Fruit fly (Drosophila melanogaster) whole organism, embryonic: ENCODE data around the gene Ptp99A.

Experiments
- Atf-2 ChIP-seq: fragments of 200-800 bp; sonication (Bioruptor generic); optimal IDR thresholded peaks from 2 replicates; lab custom pipeline; 2016; ENCODE audit warnings: missing biosample characterization, missing genetic modification characterization
- CG11093 ChIP-seq: fragments of 200-800 bp; sonication (Bioruptor generic); IDR thresholded peaks from 3 replicates; pipeline ENCODE4 v1.3.6; 2022; ENCODE audit warnings: missing biosample characterization, missing genetic modification characterization
- CG11560 ChIP-seq: fragments of 200-800 bp; sonication (Bioruptor generic); IDR thresholded peaks from 3 replicates; pipeline ENCODE4 v1.3.6; 2022; ENCODE audit warnings: missing biosample characterization, missing genetic modification characterization
- CG11695 ChIP-seq: fragments of 200-800 bp; sonication (Bioruptor generic); IDR thresholded peaks from 3 replicates; pipeline ENCODE4 v1.3.6; 2022; ENCODE audit warnings: missing biosample characterization, missing genetic modification characterization
- CG14710 ChIP-seq: fragments of 200-800 bp; sonication (Bioruptor generic); optimal IDR thresholded peaks from 3 replicates; lab custom pipeline; 2019; ENCODE audit warnings: missing biosample characterization, mild to moderate bottlenecking, missing genetic modification characterization, moderate library complexity
- CG1647 ChIP-seq: fragments of 200-800 bp; sonication (Bioruptor generic); optimal IDR thresholded peaks from 3 replicates; lab custom pipeline; 2016; ENCODE audit warnings: missing biosample characterization, missing genetic modification characterization
- CG16779 ChIP-seq: fragments of 200-800 bp; sonication (Bioruptor generic); IDR thresholded peaks from 2 replicates; pipeline ENCODE4 v1.3.6; 2022; ENCODE audit warnings: missing biosample characterization, missing genetic modification characterization
- CG17186 ChIP-seq: fragments of 200-800 bp; sonication (Bioruptor generic); optimal IDR thresholded peaks from 3 replicates; lab custom pipeline; 2017; ENCODE audit warnings: missing biosample characterization, missing genetic modification reagents, missing genetic modification characterization
- CG1832 ChIP-seq: fragments of 200-800 bp; sonication (Bioruptor generic); optimal IDR thresholded peaks from 2 replicates; lab custom pipeline; 2017; ENCODE audit warnings: missing biosample characterization, mild to moderate bottlenecking, missing genetic modification characterization, inconsistent platforms
- CG2889 ChIP-seq: fragments of 200-800 bp; sonication (Bioruptor generic); IDR thresholded peaks from 3 replicates; pipeline ENCODE4 v1.3.6; 2022; ENCODE audit warnings: missing biosample characterization, missing genetic modification characterization
- CG3163 ChIP-seq: fragments of 200-800 bp; sonication (Bioruptor generic); optimal IDR thresholded peaks from 3 replicates; lab custom pipeline; 2016; ENCODE audit warnings: missing biosample characterization, missing genetic modification characterization
- CG32772 ChIP-seq: fragments of 200-800 bp; sonication (Bioruptor generic); IDR thresholded peaks from 2 replicates; pipeline ENCODE4 v1.3.6; 2022; ENCODE audit warnings: missing biosample characterization, missing genetic modification characterization
- CG3726 ChIP-seq: fragments of 200-800 bp; sonication (Bioruptor generic); IDR thresholded peaks from 3 replicates; pipeline ENCODE4, ENCODE4 v1.3.6; 2022; ENCODE audit warnings: missing biosample characterization, missing genetic modification characterization
- CG4730 ChIP-seq: fragments of 200-800 bp; sonication (Bioruptor generic); IDR thresholded peaks from 2 replicates; pipeline ENCODE4 v1.3.6; 2022; ENCODE audit warnings: missing biosample characterization, missing genetic modification characterization
- CG6765 ChIP-seq: fragments of 200-800 bp; sonication (Bioruptor generic); optimal IDR thresholded peaks from 3 replicates; lab custom pipeline; 2017; ENCODE audit warnings: missing biosample characterization, mild to moderate bottlenecking, missing genetic modification characterization
- CG8359 ChIP-seq: fragments of 200-800 bp; sonication (Bioruptor generic); optimal IDR thresholded peaks from 2 replicates; lab custom pipeline; 2017; ENCODE audit warnings: missing biosample characterization, mild to moderate bottlenecking, missing genetic modification characterization, borderline replicate concordance
- CG8388 ChIP-seq: fragments of 200-800 bp; sonication (Bioruptor generic); optimal IDR thresholded peaks from 2 replicates; lab custom pipeline; 2019; ENCODE audit warnings: missing biosample characterization, mild to moderate bottlenecking, missing genetic modification characterization, moderate library complexity
- Chrac-16 ChIP-seq: fragments of 200-800 bp; sonication (Bioruptor generic); optimal IDR thresholded peaks from 3 replicates; lab custom pipeline; 2016; ENCODE audit warnings: missing biosample characterization, missing genetic modification characterization
- D19A ChIP-seq: fragments of 200-800 bp; optimal IDR thresholded peaks from 3 replicates; lab custom pipeline; 2019; ENCODE audit warnings: missing biosample characterization, mild to moderate bottlenecking, missing genetic modification characterization, moderate library complexity
- Dbx ChIP-seq: fragments of 200-800 bp; sonication (Bioruptor generic); IDR thresholded peaks from 3 replicates; pipeline ENCODE4 v1.3.6; 2022; ENCODE audit warnings: missing biosample characterization, missing genetic modification characterization
- Ets65A ChIP-seq: fragments of 200-800 bp; sonication (Bioruptor generic); peaks from one replicate; lab custom pipeline; 2016; ENCODE audit warnings: missing biosample characterization, missing genetic modification characterization
- Gsc ChIP-seq: fragments of 200-800 bp; sonication (Bioruptor generic); IDR thresholded peaks from 2 replicates; pipeline ENCODE4 v1.3.6; 2022; ENCODE audit warnings: missing biosample characterization, missing genetic modification characterization
- HLH4C ChIP-seq: fragments of 200-800 bp; sonication (Bioruptor generic); IDR thresholded peaks from 3 replicates; pipeline ENCODE4 v1.3.6; 2022; ENCODE audit warnings: missing biosample characterization, missing genetic modification characterization; ENCODE audit not compliant: partially characterized antibody
- Nf-YA ChIP-seq: fragments of 200-800 bp; sonication (Bioruptor generic); IDR thresholded peaks from 2 replicates; pipeline ENCODE4 v1.3.6; 2022; ENCODE audit warnings: missing biosample characterization, missing genetic modification characterization
- Ptx1 ChIP-seq: fragments of 200-800 bp; sonication (Bioruptor generic); IDR thresholded peaks from 2 replicates; pipeline ENCODE4 v1.3.6; 2022; ENCODE audit warnings: missing biosample characterization, missing genetic modification characterization
- Rfx ChIP-seq: fragments of 200-800 bp; sonication (Bioruptor generic); IDR thresholded peaks from 2 replicates; pipeline ENCODE4 v1.3.6; 2022; ENCODE audit warnings: missing biosample characterization, missing genetic modification characterization
- Xbp1 ChIP-seq: fragments of 200-800 bp; sonication (Bioruptor generic); optimal IDR thresholded peaks from 3 replicates; lab custom pipeline; 2016; ENCODE audit warnings: missing biosample characterization, mild to moderate bottlenecking, missing genetic modification characterization
- abd-A ChIP-seq: fragments of 200-800 bp; sonication (Bioruptor generic); optimal IDR thresholded peaks from 3 replicates; lab custom pipeline; 2019; ENCODE audit warnings: missing biosample characterization, mild to moderate bottlenecking, missing genetic modification characterization, moderate library complexity
- ap ChIP-seq: fragments of 200-800 bp; sonication (Bioruptor generic); IDR thresholded peaks from 2 replicates; pipeline ENCODE4 v1.3.6; 2022; ENCODE audit warnings: missing biosample characterization, missing genetic modification characterization
- br ChIP-seq: fragments of >200 bp; optimal IDR thresholded peaks from 2 replicates; lab custom pipeline; 2017
- crc ChIP-seq: fragments of 200-800 bp; sonication (Bioruptor generic); optimal IDR thresholded peaks from 2 replicates; lab custom pipeline; 2016; ENCODE audit warnings: missing biosample characterization, missing genetic modification characterization
- crol ChIP-seq: fragments of 200-800 bp; sonication (Bioruptor generic); IDR thresholded peaks from 2 replicates; pipeline ENCODE4 v1.3.6; 2022; ENCODE audit warnings: missing biosample characterization, missing genetic modification characterization
- dpn ChIP-seq, 2 experiments: fragments of 200-800 bp; sonication (Bioruptor generic); optimal IDR thresholded peaks; 3 replicates each; lab custom pipeline; 2016; ENCODE audit warnings: missing biosample characterization in 2 of 2, missing genetic modification characterization in 2 of 2
- dysf ChIP-seq: fragments of 200-800 bp; sonication (Bioruptor generic); IDR thresholded peaks from 3 replicates; pipeline ENCODE4 v1.3.6; 2022; ENCODE audit warnings: missing biosample characterization, missing genetic modification characterization
- eve ChIP-seq, 2 experiments: fragments of >200 bp; optimal IDR thresholded peaks; 2 replicates each; lab custom pipeline; 2017; ENCODE audit warnings: missing biosample characterization in 2 of 2, missing genetic modification characterization in 2 of 2
- gce ChIP-seq: fragments of 200-800 bp; sonication (Bioruptor generic); IDR thresholded peaks from 3 replicates; pipeline ENCODE4 v1.3.6; 2022; ENCODE audit warnings: missing biosample characterization, missing genetic modification characterization
- oc ChIP-seq: fragments of 200-800 bp; sonication (Bioruptor generic); optimal IDR thresholded peaks from 2 replicates; lab custom pipeline; 2018; ENCODE audit warnings: missing biosample characterization, mild to moderate bottlenecking, missing genetic modification characterization, moderate library complexity
- pfk ChIP-seq: fragments of 200-800 bp; sonication (Bioruptor generic); optimal IDR thresholded peaks from 2 replicates; lab custom pipeline; 2018; ENCODE audit warnings: missing biosample characterization, mild to moderate bottlenecking, missing genetic modification characterization, moderate library complexity
- prd ChIP-seq, 3 experiments: fragments of >200 bp in 2 of 3; fragments of 200-800 bp in 1 of 3; sonication (Bioruptor generic) in 1 of 3; optimal IDR thresholded peaks in 2 of 3; IDR thresholded peaks in 1 of 3; 2 replicates in 2 of 3; 3 replicates in 1 of 3; pipeline versions ENCODE4 v1.3.6 to Lab custom; 2017 to 2022; ENCODE audit warnings: missing biosample characterization in 1 of 3, missing genetic modification characterization in 1 of 3
- seq ChIP-seq: fragments of 200-800 bp; sonication (Bioruptor generic); IDR thresholded peaks from 2 replicates; pipeline ENCODE4 v1.3.6; 2022; ENCODE audit warnings: missing biosample characterization, missing genetic modification characterization
- sob ChIP-seq: fragments of 200-800 bp; sonication (Bioruptor generic); IDR thresholded peaks from 2 replicates; pipeline ENCODE4 v1.3.6; 2022; ENCODE audit warnings: missing biosample characterization, missing genetic modification characterization
- sr ChIP-seq: fragments of 200-800 bp; sonication (Bioruptor generic); IDR thresholded peaks from 3 replicates; pipeline ENCODE4 v1.3.6; 2022; ENCODE audit warnings: missing biosample characterization, missing genetic modification characterization
- tup ChIP-seq: fragments of 200-800 bp; sonication (Bioruptor generic); optimal IDR thresholded peaks from 2 replicates; lab custom pipeline; 2016; ENCODE audit warnings: missing biosample characterization, mild to moderate bottlenecking, missing genetic modification characterization, moderate library complexity
- twi ChIP-seq: fragments of 200-800 bp; optimal IDR thresholded peaks from 2 replicates; lab custom pipeline; 2019; ENCODE audit warnings: missing biosample characterization, mild to moderate bottlenecking, missing genetic modification characterization, moderate library complexity
- vfl ChIP-seq: fragments of 200-800 bp; sonication (Bioruptor generic); optimal IDR thresholded peaks from 2 replicates; lab custom pipeline; 2016; ENCODE audit warnings: missing biosample characterization, missing genetic modification characterization

The Ptp99A gene

DNA sequence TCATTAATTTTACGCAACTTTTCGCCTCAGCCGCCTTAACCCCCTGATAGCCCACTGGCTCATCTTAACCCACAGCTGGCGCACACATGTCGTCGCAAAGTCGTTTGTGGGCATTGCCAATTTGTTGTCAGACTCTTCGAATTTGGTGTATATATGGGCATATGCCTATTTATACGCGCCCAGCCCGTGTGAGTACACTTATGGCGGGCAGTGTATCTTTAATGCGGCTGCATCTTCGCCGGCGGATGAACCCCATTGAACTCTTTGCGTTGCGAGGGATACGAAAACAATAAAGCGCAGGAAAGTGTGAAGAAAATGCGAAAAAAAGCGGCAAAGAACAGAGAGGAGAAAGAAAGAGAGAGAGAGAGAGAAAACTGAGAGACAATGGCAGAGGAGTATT lies 83.6 kb downstream of the Ptp99A start (continued):
- TF ChIP-seq twi = peak; percentile 94
- no peak for TF ChIP-seq crc (GFP tag; lab: Kevin White, UChicago)
- TF ChIP-seq dysf (GFP tag; lab: Robert Waterston, UW) = no peak; the same call in 2 of the 3 replicates
- TF ChIP-seq seq (GFP tag; lab: Robert Waterston, UW) = no peak
- no peak for TF ChIP-seq CG1647
- no peak for TF ChIP-seq CG2889 (GFP tag; lab: Robert Waterston, UW)
- TF ChIP-seq CG17186 (GFP tag; lab: Kevin White, UChicago) = no peak
- no peak for TF ChIP-seq CG4730
- 0 out of 2 replicates have a peak, but pooled peaks have one; percentile 14 for TF ChIP-seq CG32772 (GFP tag; lab: Robert Waterston, UW)
- no peak for TF ChIP-seq CG8359
- no peak for TF ChIP-seq eve (GFP tag; optimal IDR thresholded peaks at IDR 0.05; lab: Kevin White, UChicago)
- no peak for TF ChIP-seq CG14710 (tag; lab: Kevin White, UChicago)
- no peak for TF ChIP-seq br (lab: Kevin White, UChicago)
- peak; percentile 27; the same call in 1 of the 2 replicates for TF ChIP-seq sob (GFP tag; lab: Robert Waterston, UW)
- peak; percentile 23; the same call in 1 of the 2 replicates for TF ChIP-seq Rfx (GFP tag; lab: Robert Waterston, UW)
- TF ChIP-seq Ptx1 (GFP tag; lab: Robert Waterston, UW) = 0 out of 2 replicates have a peak, but pooled peaks have one; percentile 30
- no peak for TF ChIP-seq gce (GFP tag; lab: Robert Waterston, UW)
- no peak for TF ChIP-seq CG1832 (GFP tag; lab: Kevin White, UChicago)
- TF ChIP-seq Gsc = no peak
- no peak for TF ChIP-seq CG11560 (tag; lab: Robert Waterston, UW)
- TF ChIP-seq CG8388 = peak; percentile 16
- no peak for TF ChIP-seq prd (optimal IDR thresholded peaks at IDR 0.05; lab: Kevin White, UChicago)
- 0 out of 3 replicates have a peak, but pooled peaks have one; percentile 22 for TF ChIP-seq prd (GFP tag; IDR thresholded peaks at IDR 0.05; lab: Robert Waterston, UW)
- no peak for TF ChIP-seq Atf-2
- no peak for TF ChIP-seq Chrac-16 (GFP tag; lab: Kevin White, UChicago)
- no peak for TF ChIP-seq sr
- TF ChIP-seq D19A (tag; lab: Kevin White, UChicago) = peak; percentile 24
- TF ChIP-seq pfk (GFP tag; lab: Kevin White, UChicago) = no peak
- no peak for TF ChIP-seq Dbx
- no peak for TF ChIP-seq CG16779 (GFP tag; lab: Robert Waterston, UW)
- TF ChIP-seq HLH4C (GFP tag; lab: Robert Waterston, UW) = 0 out of 3 replicates have a peak, but pooled peaks have one; percentile 20
- no peak for TF ChIP-seq vfl (GFP tag; lab: Kevin White, UChicago)
- no peak for TF ChIP-seq CG11093 (GFP tag; lab: Robert Waterston, UW)
- TF ChIP-seq abd-A (tag; lab: Kevin White, UChicago) = no peak
- 0 out of 3 replicates have a peak, but pooled peaks have one; percentile 28 for TF ChIP-seq CG11695 (GFP tag; lab: Robert Waterston, UW)
- no peak for TF ChIP-seq CG3163
- no peak for TF ChIP-seq Xbp1 (GFP tag; lab: Kevin White, UChicago)
- TF ChIP-seq CG6765 (GFP tag; lab: Kevin White, UChicago) = no peak
- no peak for TF ChIP-seq oc (tag; lab: Kevin White, UChicago)
- no peak for TF ChIP-seq Nf-YA (GFP tag; lab: Robert Waterston, UW)
- TF ChIP-seq crol (GFP tag; lab: Robert Waterston, UW) = 0 out of 2 replicates have a peak, but pooled peaks have one; percentile 19
- no peak for TF ChIP-seq ap (GFP tag; lab: Robert Waterston, UW)
- 0 out of 3 replicates have a peak, but pooled peaks have one; percentile 33 for TF ChIP-seq CG3726
- TF ChIP-seq Ets65A (GFP tag; lab: Kevin White, UChicago) = peak; percentile 82
- TF ChIP-seq tup = no peak
- TF ChIP-seq dpn (GFP tag; optimal IDR thresholded peaks at IDR 0.05; lab: Kevin White, UChicago) = no peak
